Worm (Caenorhabditis elegans): ENCODE measurements around the gene C40A11.4.

Gene C40A11.4

DNA sequence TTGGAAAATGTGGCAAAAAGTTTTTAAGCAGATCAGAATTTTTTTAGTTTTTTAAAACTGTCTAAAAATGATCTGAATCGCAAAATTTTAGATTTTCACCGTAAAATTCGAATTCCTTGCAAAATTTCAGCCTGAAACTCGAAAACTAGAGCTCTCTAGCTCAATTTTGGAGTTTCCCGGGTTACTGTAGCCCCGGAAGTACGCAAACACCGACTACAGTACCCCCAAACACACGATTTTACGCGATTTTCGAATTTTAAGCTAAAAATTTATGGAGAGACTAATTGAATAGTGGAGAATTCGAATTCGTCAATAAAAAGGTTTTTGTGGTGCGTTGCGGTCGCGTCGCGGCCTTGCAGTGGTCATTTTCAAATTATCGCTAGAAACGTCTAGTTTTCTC lies 49.5 kb downstream of the C40A11.4 start:
- TF ChIP-seq nhr-28 (tag; optimal IDR thresholded peaks at IDR 0.05) (no peak), ceh-82 (tag; optimal IDR thresholded peaks at IDR 0.05) (no peak), hmg-11 (tag; optimal IDR thresholded peaks at IDR 0.05) (no peak), fkh-10 (GFP tag; optimal IDR thresholded peaks at IDR 0.05) (no peak), ceh-16 (tag; optimal IDR thresholded peaks at IDR 0.05) (no peak), egl-27 (tag; optimal IDR thresholded peaks at IDR 0.05) (no peak), pha-4 (tag; optimal IDR thresholded peaks at IDR 0.05) (no peak), nhr-25 (tag; optimal IDR thresholded peaks at IDR 0.05) (no peak), nhr-12 (tag; optimal IDR thresholded peaks at IDR 0.05) (no peak), fos-1 (tag; optimal IDR thresholded peaks at IDR 0.05) (no peak), ztf-11 (tag; optimal IDR thresholded peaks at IDR 0.05) (no peak), nhr-76 (tag; optimal IDR thresholded peaks at IDR 0.05) (no peak)

Measured in whole organism, L3 larva.